Worm (Caenorhabditis elegans): ENCODE results near the gene acr-10.

acr-10 gene

ce11 chrX:4008922-4009321, 13.1 kb upstream of the acr-10 start:
- TF ChIP-seq nhr-80 (tag; optimal IDR thresholded peaks at IDR 0.05): peak; percentile 95
- TF ChIP-seq ceh-58 (GFP tag; IDR thresholded peaks at IDR 0.05): no peak
- 0 out of 2 replicates have a peak, but pooled peaks have one; percentile 14 for TF ChIP-seq dox-1 (GFP tag; IDR thresholded peaks at IDR 0.05)
- TF ChIP-seq F22D6.2 (tag; optimal IDR thresholded peaks at IDR 0.05): no peak
- peak; percentile 27 for TF ChIP-seq madf-10 (tag; optimal IDR thresholded peaks at IDR 0.05)
- TF ChIP-seq tbp1 (GFP tag; optimal IDR thresholded peaks at IDR 0.05): peak; percentile 30
- TF ChIP-seq madf-3 (GFP tag; IDR thresholded peaks at IDR 0.05): no peak
- TF ChIP-seq snpc-4 (GFP tag; optimal IDR thresholded peaks at IDR 0.05): no peak
- no peak for TF ChIP-seq snpc-4 (tag; optimal IDR thresholded peaks at IDR 0.05)
- no peak for TF ChIP-seq Y95B8A.8 (GFP tag; IDR thresholded peaks at IDR 0.05)
- peak; percentile 46 for TF ChIP-seq ets-4 (GFP tag; optimal IDR thresholded peaks at IDR 0.05)
- peak; percentile 71 for TF ChIP-seq atf-7 (tag; optimal IDR thresholded peaks at IDR 0.05)
- 0 out of 2 replicates have a peak, but pooled peaks have one; percentile 17 for TF ChIP-seq cebp-2 (GFP tag; IDR thresholded peaks at IDR 0.05)
- TF ChIP-seq ztf-22 (GFP tag; optimal IDR thresholded peaks at IDR 0.05): peak; percentile 22

ce11 chrX:4010383-4010782, 11.7 kb upstream of the acr-10 start:
- TF ChIP-seq dox-1 (GFP tag; IDR thresholded peaks at IDR 0.05) (0 out of 2 replicates have a peak, but pooled peaks have one; percentile 22), B0261.1 (tag; optimal IDR thresholded peaks at IDR 0.05) (no peak), lsy-27 (tag; optimal IDR thresholded peaks at IDR 0.05; ENCODE audit: borderline replicate concordance, insufficient read depth) (no peak)

- TF ChIP-seq Y56A3A.18 (GFP tag; IDR thresholded peaks at IDR 0.05) (no peak), lir-1 (GFP tag; conservative IDR thresholded peaks at IDR 0.05) (no peak), pha-4 (tag; optimal IDR thresholded peaks at IDR 0.05) (no peak)
These were observed 10.1 kb upstream of the acr-10 start, which contains the start of gene mop-25.1 for ce11 chrX:4011919-4012318. Gene mop-25.1, plus strand, starts transcription at chrX:4012219.

- TF ChIP-seq rpc-1 (optimal IDR thresholded peaks at IDR 0.05): no peak
- TF ChIP-seq rpc-1 (tag; optimal IDR thresholded peaks at IDR 0.05): no peak
- TF ChIP-seq lin-26 (GFP tag; IDR thresholded peaks at IDR 0.05): no peak
- TF ChIP-seq K12H6.12 (tag; optimal IDR thresholded peaks at IDR 0.05): peak; percentile 81
- TF ChIP-seq lag-1 (GFP tag; IDR thresholded peaks at IDR 0.05): no peak
- no peak for TF ChIP-seq nfyb-1 (GFP tag; IDR thresholded peaks at IDR 0.05)
- peak; percentile 31 for TF ChIP-seq tbp1 (GFP tag; optimal IDR thresholded peaks at IDR 0.05)
- peak; percentile 85 for TF ChIP-seq nhr-80 (tag; optimal IDR thresholded peaks at IDR 0.05)
- peak; percentile 47; the same call in 1 of the 2 replicates for TF ChIP-seq egrh-3 (GFP tag; IDR thresholded peaks at IDR 0.05)
- peak; percentile 16 for TF ChIP-seq madf-10 (tag; optimal IDR thresholded peaks at IDR 0.05)
- TF ChIP-seq ceh-27 (GFP tag; optimal IDR thresholded peaks at IDR 0.05): peak; percentile 34
- no peak for TF ChIP-seq snpc-4 (GFP tag; optimal IDR thresholded peaks at IDR 0.05)
- TF ChIP-seq snpc-4 (tag; optimal IDR thresholded peaks at IDR 0.05): peak in 2 of 4 experiments; percentile 10 to 16
- peak; percentile 39; the same call in 1 of the 2 replicates for TF ChIP-seq dox-1 (GFP tag; IDR thresholded peaks at IDR 0.05)
- TF ChIP-seq ceh-100 (GFP tag; IDR thresholded peaks at IDR 0.05): no peak
- TF ChIP-seq lin-35 (GFP tag; optimal IDR thresholded peaks at IDR 0.05): peak in 1 of 3 experiments; percentile 32
- TF ChIP-seq attf-5 (GFP tag; optimal IDR thresholded peaks at IDR 0.05): peak; percentile 41
- peak; percentile 43 for TF ChIP-seq lin-40 (tag; optimal IDR thresholded peaks at IDR 0.05)
- TF ChIP-seq egl-18 (GFP tag; IDR thresholded peaks at IDR 0.05): no peak
- no peak for TF ChIP-seq Y53G8AR.9 (GFP tag; conservative IDR thresholded peaks at IDR 0.05)
- peak; percentile 47 for TF ChIP-seq ZK185.1 (tag; optimal IDR thresholded peaks at IDR 0.05; ENCODE audit: poor library complexity, severe bottlenecking)
- TF ChIP-seq pbrm-1 (GFP tag; IDR thresholded peaks at IDR 0.05): 0 out of 2 replicates have a peak, but pooled peaks have one; percentile 33
- peak; percentile 8 for TF ChIP-seq somi-1 (GFP tag; optimal IDR thresholded peaks at IDR 0.05)
- TF ChIP-seq efl-1 (GFP tag; optimal IDR thresholded peaks at IDR 0.05): no peak
- peak; percentile 83 for TF ChIP-seq zfh-2 (GFP tag; conservative IDR thresholded peaks at IDR 0.05)
- no peak for TF ChIP-seq cebp-1 (GFP tag; IDR thresholded peaks at IDR 0.05)
- TF ChIP-seq cebp-1 (tag; optimal IDR thresholded peaks at IDR 0.05): peak; percentile 67
- TF ChIP-seq hlh-12 (tag; optimal IDR thresholded peaks at IDR 0.05): no peak
- no peak for TF ChIP-seq attf-3 (GFP tag; conservative IDR thresholded peaks at IDR 0.05)
- no peak for TF ChIP-seq rec-8 (tag; optimal IDR thresholded peaks at IDR 0.05)
These were observed 6.0 kb upstream of the acr-10 start, which contains the start of gene hrg-1 for ce11 chrX:4016113-4016512. Gene hrg-1, minus strand, starts transcription at chrX:4016221.
